Fruit fly (Drosophila melanogaster) whole organism, wandering third instar larva: ENCODE results near the gene alpha4GT2.

Experiments used
- Abd-B ChIP-seq: fragments of >200 bp; optimal IDR thresholded peaks from 2 replicates; lab custom pipeline; 2017; ENCODE audit warnings: missing biosample characterization, missing genetic modification characterization
- CG9705 ChIP-seq: fragments of 200-800 bp; sonication (Bioruptor generic); optimal IDR thresholded peaks from 2 replicates; lab custom pipeline; 2018; ENCODE audit warnings: missing biosample characterization, mild to moderate bottlenecking, missing genetic modification characterization
- CrebA ChIP-seq: fragments of 200-800 bp; sonication (Bioruptor generic); optimal IDR thresholded peaks from 2 replicates; lab custom pipeline; 2016; ENCODE audit warnings: missing biosample characterization, mild to moderate bottlenecking, missing genetic modification characterization, borderline replicate concordance
- Dfd ChIP-seq: fragments of >200 bp; optimal IDR thresholded peaks from 2 replicates; lab custom pipeline; 2017; ENCODE audit warnings: missing biosample characterization, missing genetic modification characterization
- Dif ChIP-seq: fragments of 200-275, 200-300 bp; sonication (Bioruptor generic); optimal IDR thresholded peaks from 2 replicates; lab custom pipeline; 2018; ENCODE audit warnings: missing biosample characterization, missing genetic modification characterization; ENCODE audit not compliant: partially characterized antibody
- GATAd ChIP-seq: sonication (Bioruptor generic); optimal IDR thresholded peaks from 2 replicates; lab custom pipeline; 2016; ENCODE audit warnings: missing biosample characterization, missing genetic modification characterization
- HLH106 ChIP-seq: fragments of 200-800 bp; optimal IDR thresholded peaks from 3 replicates; lab custom pipeline; 2019; ENCODE audit warnings: missing biosample characterization, mild to moderate bottlenecking, missing genetic modification characterization, moderate library complexity
- Hnf4 ChIP-seq: fragments of 200-800 bp; sonication (Bioruptor generic); optimal IDR thresholded peaks from 2 replicates; lab custom pipeline; 2016; ENCODE audit warnings: missing biosample characterization, mild to moderate bottlenecking, missing genetic modification characterization
- Hr78 ChIP-seq: fragments of >200 bp; optimal IDR thresholded peaks from 2 replicates; lab custom pipeline; 2017; ENCODE audit warnings: missing biosample characterization, missing genetic modification characterization
- Hr83 ChIP-seq: fragments of 200-300 bp; sonication (Bioruptor generic); optimal IDR thresholded peaks from 2 replicates; lab custom pipeline; 2016; ENCODE audit warnings: missing biosample characterization, mild to moderate bottlenecking, missing genetic modification characterization, moderate library complexity; ENCODE audit not compliant: poor library complexity, severe bottlenecking
- Mio ChIP-seq: sonication (Bioruptor generic); optimal IDR thresholded peaks from 2 replicates; lab custom pipeline; 2016; ENCODE audit warnings: missing biosample characterization, missing genetic modification characterization
- Myc ChIP-seq: fragments of >200 bp; optimal IDR thresholded peaks from 2 replicates; lab custom pipeline; 2017
- OdsH ChIP-seq: fragments of 200-800 bp; sonication (Bioruptor generic); optimal IDR thresholded peaks from 2 replicates; lab custom pipeline; 2016; ENCODE audit warnings: missing biosample characterization, mild to moderate bottlenecking, missing genetic modification characterization
- Sp1 ChIP-seq: fragments of 200-800 bp; sonication (Bioruptor generic); optimal IDR thresholded peaks from 3 replicates; lab custom pipeline; 2019; ENCODE audit warnings: missing biosample characterization, mild to moderate bottlenecking, missing genetic modification characterization, moderate library complexity
- br ChIP-seq: fragments of 200-800 bp; sonication (Bioruptor generic); optimal IDR thresholded peaks from 2 replicates; lab custom pipeline; 2016; ENCODE audit warnings: missing biosample characterization, missing genetic modification characterization
- brk ChIP-seq: fragments of 200-800 bp; sonication (Bioruptor generic); optimal IDR thresholded peaks from 2 replicates; lab custom pipeline; 2016; ENCODE audit warnings: missing biosample characterization, mild to moderate bottlenecking, missing genetic modification characterization
- dl ChIP-seq, 2 experiments: fragments of 175-275, 200-275 bp in 1 of 2; fragments of 200-275 bp in 1 of 2; sonication (Bioruptor generic); optimal IDR thresholded peaks; lab custom pipeline; 2018; ENCODE audit warnings: mild to moderate bottlenecking in 2 of 2, missing biosample characterization in 2 of 2, missing genetic modification characterization in 2 of 2, moderate library complexity in 2 of 2; ENCODE audit not compliant: partially characterized antibody in 2 of 2, insufficient read depth in 1 of 2
- dmrt93B ChIP-seq: fragments of 200-800 bp; sonication (Bioruptor generic); optimal IDR thresholded peaks from 2 replicates; lab custom pipeline; 2018; ENCODE audit warnings: missing biosample characterization, mild to moderate bottlenecking, missing genetic modification characterization
- dsf ChIP-seq: sonication (Bioruptor generic); optimal IDR thresholded peaks from 2 replicates; lab custom pipeline; 2016; ENCODE audit warnings: missing biosample characterization, missing genetic modification characterization, borderline replicate concordance
- ey ChIP-seq: fragments of 200-800 bp; sonication (Bioruptor generic); optimal IDR thresholded peaks from 2 replicates; lab custom pipeline; 2016; ENCODE audit warnings: missing biosample characterization, missing genetic modification characterization
- foxo ChIP-seq, 2 experiments: fragments of 200-800 bp; sonication (Bioruptor generic); optimal IDR thresholded peaks; 2 replicates in 1 of 2; 3 replicates in 1 of 2; lab custom pipeline; 2016 to 2017; ENCODE audit warnings: missing biosample characterization in 2 of 2, missing genetic modification characterization in 2 of 2
- fru ChIP-seq: fragments of 200-800 bp; sonication (Bioruptor generic); optimal IDR thresholded peaks from 3 replicates; lab custom pipeline; 2016; ENCODE audit warnings: missing biosample characterization, mild to moderate bottlenecking, missing genetic modification characterization
- h ChIP-seq: fragments of 200-800 bp; sonication (Bioruptor generic); optimal IDR thresholded peaks from 3 replicates; lab custom pipeline; 2016; ENCODE audit warnings: missing biosample characterization, mild to moderate bottlenecking, missing genetic modification characterization
- jim ChIP-seq: fragments of 175-275, 200-325 bp; sonication (Bioruptor generic); optimal IDR thresholded peaks from 2 replicates; lab custom pipeline; 2016; ENCODE audit warnings: missing biosample characterization, mild to moderate bottlenecking, missing genetic modification characterization
- lola ChIP-seq: fragments of >200 bp; optimal IDR thresholded peaks from 2 replicates; lab custom pipeline; 2017; ENCODE audit warnings: missing biosample characterization, missing genetic modification characterization
- pan ChIP-seq: fragments of >200 bp; optimal IDR thresholded peaks from 2 replicates; lab custom pipeline; 2017
- psq ChIP-seq: fragments of 200-800 bp; sonication (Bioruptor generic); optimal IDR thresholded peaks from 3 replicates; lab custom pipeline; 2017; ENCODE audit warnings: missing biosample characterization, mild to moderate bottlenecking, missing genetic modification characterization, moderate library complexity
- rgr ChIP-seq: fragments of 200-800 bp; sonication (Bioruptor generic); optimal IDR thresholded peaks from 3 replicates; lab custom pipeline; 2016; ENCODE audit warnings: missing biosample characterization, mild to moderate bottlenecking, missing genetic modification characterization
- sage ChIP-seq: fragments of 200-800 bp; sonication (Bioruptor generic); optimal IDR thresholded peaks from 2 replicates; lab custom pipeline; 2016; ENCODE audit warnings: missing biosample characterization, mild to moderate bottlenecking, missing genetic modification characterization
- tai ChIP-seq: sonication (Bioruptor generic); optimal IDR thresholded peaks from 2 replicates; lab custom pipeline; 2016; ENCODE audit warnings: missing biosample characterization, missing genetic modification characterization
- usp ChIP-seq: fragments of >200 bp; optimal IDR thresholded peaks from 2 replicates; lab custom pipeline; 2017; ENCODE audit warnings: missing biosample characterization, missing genetic modification characterization
- woc ChIP-seq: sonication (Bioruptor generic); optimal IDR thresholded peaks from 2 replicates; lab custom pipeline; 2016; ENCODE audit warnings: missing biosample characterization, mild to moderate bottlenecking, missing genetic modification characterization

alpha4GT2 gene

DNA sequence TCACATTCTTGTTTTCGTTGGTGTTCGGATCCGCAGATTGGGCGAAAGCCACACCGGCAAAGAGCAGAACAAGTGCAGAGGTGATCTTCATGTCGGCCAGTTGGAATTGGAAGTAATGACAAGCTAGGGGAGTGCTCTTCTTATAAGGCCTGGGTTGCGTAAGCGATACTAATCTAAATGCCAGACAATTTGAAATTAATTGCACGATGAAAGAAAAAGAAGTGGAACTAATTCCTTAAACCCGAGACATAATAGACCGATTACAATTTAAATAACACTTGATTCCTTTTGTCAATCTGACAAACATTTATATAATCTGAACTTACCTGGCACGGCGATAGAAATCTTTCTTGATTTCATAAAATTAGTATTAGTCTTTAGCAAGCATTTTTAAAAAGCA lies 1.2 kb upstream of the alpha4GT2 start, which contains the start of gene Mst57Db:
Mst57Db (minus strand) TSS at position 101 of the 400 bp plus-strand sequence.
- TF ChIP-seq psq (GFP tag; lab: Kevin White, UChicago) (no peak), Sp1 (GFP tag; lab: Kevin White, UChicago) (no peak), lola (GFP tag; lab: Kevin White, UChicago) (no peak), Abd-B (GFP tag; lab: Kevin White, UChicago) (no peak), tai (no peak), GATAd (GFP tag; lab: Kevin White, UChicago) (no peak), Hr78 (GFP tag; lab: Kevin White, UChicago) (no peak), ey (GFP tag; lab: Kevin White, UChicago) (no peak), jim (GFP tag; lab: Kevin White, UChicago) (no peak), dmrt93B (no peak), dsf (GFP tag; lab: Kevin White, UChicago) (no peak), usp (GFP tag; lab: Kevin White, UChicago) (no peak), br (GFP tag; lab: Kevin White, UChicago) (no peak), HLH106 (tag; lab: Kevin White, UChicago) (no peak), h (GFP tag; lab: Kevin White, UChicago) (no peak), dl (GFP tag; optimal IDR thresholded peaks at IDR 0.05; lab: Kevin White, UChicago; ENCODE audit: insufficient read depth in 1 of 2, partially characterized antibody in 2 of 2) (no peak), Myc (lab: Kevin White, UChicago) (no peak), brk (GFP tag; lab: Kevin White, UChicago) (no peak), Hr83 (GFP tag; lab: Kevin White, UChicago) (no peak)
- TF ChIP-seq, all 38 proteins: peak for 0

DNA sequence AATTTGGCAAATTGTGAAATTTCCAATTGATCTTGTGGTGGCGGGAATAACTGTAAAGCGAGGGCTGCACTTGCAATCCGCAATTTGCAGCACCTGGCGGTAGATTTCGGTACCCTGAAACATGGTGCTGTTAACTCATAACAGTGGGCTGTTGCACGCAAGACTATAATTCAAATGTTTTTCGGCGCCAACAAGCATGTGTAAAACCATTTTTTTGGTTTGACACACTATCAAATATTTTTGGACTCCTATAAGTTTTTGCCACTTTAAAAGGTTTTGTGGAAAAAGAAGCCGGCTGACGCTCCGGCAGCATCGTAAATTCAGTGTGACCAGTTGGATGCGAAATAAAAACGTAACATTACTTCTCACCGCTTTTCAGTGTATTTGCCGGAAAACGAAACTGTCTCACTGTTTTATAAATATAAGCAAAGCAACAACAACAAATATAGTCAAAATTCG lies 19.2 kb downstream of the alpha4GT2 start, which contains the start of the genes CG14545 and CG5886:
CG14545 (minus strand) TSS at position 68 of the 459 bp plus-strand sequence.
CG5886 (plus strand) TSS at position 409 of the 459 bp plus-strand sequence.
- TF ChIP-seq GATAd (GFP tag; lab: Kevin White, UChicago) (no peak), brk (GFP tag; lab: Kevin White, UChicago) (no peak), psq (GFP tag; lab: Kevin White, UChicago) (no peak), HLH106 (tag; lab: Kevin White, UChicago) (no peak), fru (GFP tag; lab: Kevin White, UChicago) (peak; percentile 91), usp (GFP tag; lab: Kevin White, UChicago) (no peak), Dfd (GFP tag; lab: Kevin White, UChicago) (no peak), CrebA (no peak), tai (peak; percentile 20), foxo (GFP tag; optimal IDR thresholded peaks at IDR 0.05; lab: Kevin White, UChicago) (peak in 1 of 2 experiments; percentile 22), Dif (GFP tag; lab: Kevin White, UChicago) (no peak), rgr (GFP tag; lab: Kevin White, UChicago) (no peak), br (GFP tag; lab: Kevin White, UChicago) (no peak), OdsH (GFP tag; lab: Kevin White, UChicago) (no peak), Mio (GFP tag; lab: Kevin White, UChicago) (no peak), Hr78 (GFP tag; lab: Kevin White, UChicago) (no peak), pan (lab: Kevin White, UChicago) (no peak), woc (GFP tag; lab: Kevin White, UChicago) (no peak), h (GFP tag; lab: Kevin White, UChicago) (no peak), ey (GFP tag; lab: Kevin White, UChicago) (no peak), CG9705 (GFP tag; lab: Kevin White, UChicago) (no peak), dl (GFP tag; optimal IDR thresholded peaks at IDR 0.05; lab: Kevin White, UChicago; ENCODE audit: insufficient read depth in 1 of 2, partially characterized antibody in 2 of 2) (no peak), sage (GFP tag; lab: Kevin White, UChicago) (no peak), Sp1 (GFP tag; lab: Kevin White, UChicago) (no peak), Myc (lab: Kevin White, UChicago) (peak; percentile 55), jim (GFP tag; lab: Kevin White, UChicago) (no peak), Hnf4 (GFP tag; lab: Kevin White, UChicago) (peak; percentile 4)

DNA sequence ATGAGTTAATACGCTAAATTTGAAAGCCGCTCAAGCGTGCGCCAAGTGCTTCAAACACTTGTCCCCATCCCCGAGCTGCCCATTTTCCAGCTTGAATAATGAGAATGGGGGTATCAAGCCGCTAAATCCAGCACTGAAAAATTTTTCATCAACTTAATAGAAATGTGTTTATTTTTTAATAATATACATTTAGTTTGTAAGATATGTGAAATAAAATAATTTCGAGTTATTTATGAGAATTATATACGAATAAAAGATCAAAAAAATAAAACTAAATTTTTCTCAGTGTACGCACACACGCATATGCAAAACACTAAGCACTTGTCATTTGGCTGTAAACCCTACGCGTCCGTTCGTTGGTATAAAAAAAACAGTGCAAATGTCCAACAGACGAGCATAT lies 22.8 kb downstream of the alpha4GT2 start:
- no peak for TF ChIP-seq Dfd (GFP tag; lab: Kevin White, UChicago)
- peak; percentile 13 for TF ChIP-seq HLH106 (tag; lab: Kevin White, UChicago)
